Fruit fly (Drosophila melanogaster) S2 (cell line): ENCODE data around the gene dpr9.

Experiments used
- CG8478 ChIP-seq: fragments of >200 bp; optimal IDR thresholded peaks from 2 replicates; lab custom pipeline; 2018
- CTCF ChIP-seq, 2 experiments: fragments of >200 bp; optimal IDR thresholded peaks; 2 replicates each; lab custom pipeline; 2018

The dpr9 gene

DNA sequence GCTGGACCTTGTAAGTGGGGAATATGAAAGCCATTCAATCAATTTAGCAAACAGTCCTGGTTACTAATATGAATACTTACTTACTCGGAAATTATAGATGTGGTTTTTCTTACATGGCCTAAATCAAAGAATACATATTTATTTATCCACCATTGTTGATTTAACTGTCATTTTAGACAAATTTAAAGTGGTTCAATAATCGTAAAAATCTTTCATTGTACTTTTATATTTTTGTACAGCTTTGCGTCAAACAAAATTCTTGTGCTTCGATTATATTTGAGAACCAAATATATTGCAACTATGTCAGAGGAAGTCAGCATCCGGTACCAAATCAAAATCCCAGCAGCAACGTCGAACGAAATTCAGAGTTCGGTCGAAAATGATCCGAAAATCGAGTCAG, 62.5 kb downstream of the dpr9 start, which contains the start of gene CG14861:
Gene CG14861 (plus strand): TSS at position 301 of the 400 bp plus-strand sequence.
- TF ChIP-seq CG8478 (lab: Kevin White, UChicago) (no peak), CTCF (optimal IDR thresholded peaks at IDR 0.05; lab: Kevin White, UChicago) (no peak)
